Worm (Caenorhabditis elegans): ENCODE results near the gene glb-10.

DNA sequence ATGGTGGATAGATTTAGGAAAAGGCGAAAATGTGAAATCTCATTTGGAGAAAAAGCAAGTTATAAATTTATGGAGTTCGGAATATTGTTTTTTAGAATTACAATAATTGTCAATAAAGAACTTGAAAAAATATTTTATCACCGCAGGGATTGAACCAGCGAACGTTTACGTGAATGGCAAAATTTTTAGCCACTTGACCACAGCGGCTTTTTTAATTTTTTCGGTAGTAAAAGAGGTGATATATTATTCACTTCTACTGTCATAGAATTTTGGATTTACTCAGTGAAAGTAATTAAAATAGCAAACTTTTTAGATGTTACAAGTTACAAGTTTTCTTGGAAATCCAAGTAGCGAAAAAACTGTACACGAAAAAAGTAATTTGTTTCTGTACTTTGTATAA lies 49.1 kb upstream of the glb-10 start:
- TF ChIP-seq him-1 (tag; optimal IDR thresholded peaks at IDR 0.05) (no peak), W03F9.2 (tag; optimal IDR thresholded peaks at IDR 0.05) (no peak)
